Worm (Caenorhabditis elegans) whole organism, L2 larva: Measurements from ENCODE around the gene F15B9.8.

ENCODE experiments used
- R02D3.7 ChIP-seq: fragments of 150-350 bp; optimal IDR thresholded peaks from 2 replicates; lab custom pipeline; 2014; ENCODE audit warnings: missing biosample characterization, missing genetic modification characterization
- ZK546.5 ChIP-seq: sonication (generic microtip); optimal IDR thresholded peaks from 2 replicates; lab custom pipeline; 2017; ENCODE audit warnings: missing biosample characterization, missing genetic modification characterization
- alr-1 ChIP-seq: fragments of 150-350 bp; optimal IDR thresholded peaks from 2 replicates; lab custom pipeline; 2014; ENCODE audit warnings: missing biosample characterization, missing genetic modification characterization
- aly-2 ChIP-seq: fragments of 150-350 bp; optimal IDR thresholded peaks from 2 replicates; lab custom pipeline; 2014; ENCODE audit warnings: missing biosample characterization, missing genetic modification characterization
- ama-1 ChIP-seq: fragments of 150-350 bp; optimal IDR thresholded peaks from 2 replicates; lab custom pipeline; 2018; ENCODE audit warnings: inconsistent platforms
- blmp-1 ChIP-seq: sonication (generic microtip); optimal IDR thresholded peaks from 2 replicates; lab custom pipeline; 2017; ENCODE audit warnings: missing genetic modification characterization, mild to moderate bottlenecking, missing compliant biosample characterization, antibody characterized with exemption, moderate library complexity; ENCODE audit not compliant: insufficient read depth
- ceh-16 ChIP-seq: fragments of 150-350 bp; optimal IDR thresholded peaks from 2 replicates; lab custom pipeline; 2014; ENCODE audit warnings: missing biosample characterization, missing genetic modification characterization
- ceh-82 ChIP-seq: fragments of 150-350 bp; optimal IDR thresholded peaks from 2 replicates; lab custom pipeline; 2014; ENCODE audit warnings: missing biosample characterization, missing genetic modification characterization
- crh-2 ChIP-seq: sonication (generic microtip); optimal IDR thresholded peaks from 2 replicates; lab custom pipeline; 2017; ENCODE audit warnings: missing biosample characterization, missing genetic modification characterization
- dmd-4 ChIP-seq: sonication (generic microtip); optimal IDR thresholded peaks from 2 replicates; lab custom pipeline; 2017; ENCODE audit warnings: missing biosample characterization, missing genetic modification characterization
- egl-27 ChIP-seq: sonication (generic microtip); optimal IDR thresholded peaks from 3 replicates; lab custom pipeline; 2017; ENCODE audit warnings: missing biosample characterization, missing genetic modification reagents, missing genetic modification characterization
- elt-1 ChIP-seq: fragments of 150-350 bp; optimal IDR thresholded peaks from 2 replicates; lab custom pipeline; 2014; ENCODE audit warnings: missing biosample characterization, missing genetic modification characterization
- elt-3 ChIP-seq: sonication (generic microtip); optimal IDR thresholded peaks from 2 replicates; lab custom pipeline; 2017; ENCODE audit warnings: missing biosample characterization, missing genetic modification characterization
- fos-1 ChIP-seq: fragments of 150-350 bp; optimal IDR thresholded peaks from 2 replicates; lab custom pipeline; 2014; ENCODE audit warnings: missing biosample characterization, missing genetic modification characterization
- gmeb-1 ChIP-seq: fragments of 150-350 bp; optimal IDR thresholded peaks from 2 replicates; lab custom pipeline; 2014; ENCODE audit warnings: missing biosample characterization, missing genetic modification characterization
- lin-11 ChIP-seq: fragments of 150-350 bp; sonication (generic microtip); optimal IDR thresholded peaks from 2 replicates; lab custom pipeline; 2014; ENCODE audit warnings: missing biosample characterization, missing genetic modification characterization, inconsistent platforms, mixed read lengths
- lin-13 ChIP-seq: fragments of 150-350 bp; optimal IDR thresholded peaks from 2 replicates; lab custom pipeline; 2014; ENCODE audit warnings: missing biosample characterization, missing genetic modification reagents, missing genetic modification characterization
- lin-39 ChIP-seq: fragments of 150-350 bp; optimal IDR thresholded peaks from 2 replicates; lab custom pipeline; 2014; ENCODE audit warnings: missing biosample characterization, missing genetic modification reagents, missing genetic modification characterization
- lsy-2 ChIP-seq, 2 experiments: fragments of 150-350 bp in 1 of 2; sonication (generic microtip) in 1 of 2; optimal IDR thresholded peaks; 2 replicates each; lab custom pipeline; 2014 to 2017; ENCODE audit warnings: missing biosample characterization in 2 of 2, missing genetic modification characterization in 2 of 2
- mab-5 ChIP-seq: fragments of 150-350 bp; optimal IDR thresholded peaks from 2 replicates; lab custom pipeline; 2014; ENCODE audit warnings: missing biosample characterization, missing genetic modification characterization
- mbf-1 ChIP-seq: sonication (generic microtip); optimal IDR thresholded peaks from 2 replicates; lab custom pipeline; 2017; ENCODE audit warnings: missing biosample characterization, missing genetic modification characterization
- nhr-12 ChIP-seq: fragments of 150-350 bp; optimal IDR thresholded peaks from 2 replicates; lab custom pipeline; 2014; ENCODE audit warnings: missing biosample characterization, missing genetic modification characterization
- nhr-129 ChIP-seq: fragments of 150-350 bp; optimal IDR thresholded peaks from 2 replicates; lab custom pipeline; 2014; ENCODE audit warnings: missing biosample characterization, missing genetic modification characterization
- nhr-21 ChIP-seq: fragments of 150-350 bp; optimal IDR thresholded peaks from 2 replicates; lab custom pipeline; 2014; ENCODE audit warnings: missing biosample characterization, missing genetic modification characterization
- nhr-23 ChIP-seq: fragments of 150-350 bp; optimal IDR thresholded peaks from 2 replicates; lab custom pipeline; 2014; ENCODE audit warnings: missing biosample characterization, missing genetic modification reagents, missing genetic modification characterization
- nhr-237 ChIP-seq: fragments of 150-350 bp; optimal IDR thresholded peaks from 2 replicates; lab custom pipeline; 2014; ENCODE audit warnings: missing biosample characterization, missing genetic modification characterization
- nhr-25 ChIP-seq: fragments of 150-350 bp; sonication (generic microtip); optimal IDR thresholded peaks from 3 replicates; lab custom pipeline; 2014; ENCODE audit warnings: missing biosample characterization, missing genetic modification characterization
- nhr-6 ChIP-seq: fragments of 150-350 bp; optimal IDR thresholded peaks from 2 replicates; lab custom pipeline; 2014; ENCODE audit warnings: missing biosample characterization, missing genetic modification characterization
- nhr-77 ChIP-seq: fragments of 150-350 bp; optimal IDR thresholded peaks from 2 replicates; lab custom pipeline; 2014; ENCODE audit warnings: missing biosample characterization, missing genetic modification characterization
- peb-1 ChIP-seq: fragments of 150-350 bp; optimal IDR thresholded peaks from 2 replicates; lab custom pipeline; 2014; ENCODE audit warnings: missing biosample characterization, missing genetic modification characterization
- sem-4 ChIP-seq: fragments of 150-350 bp; optimal IDR thresholded peaks from 2 replicates; lab custom pipeline; 2014; ENCODE audit warnings: missing biosample characterization, missing genetic modification reagents, missing genetic modification characterization
- sma-3 ChIP-seq: sonication (generic microtip); optimal IDR thresholded peaks from 2 replicates; lab custom pipeline; 2016; ENCODE audit warnings: missing genetic modification reagents, missing genetic modification characterization, missing compliant biosample characterization
- snpc-4 ChIP-seq: fragments of 150-350 bp; optimal IDR thresholded peaks from 2 replicates; lab custom pipeline; 2014; ENCODE audit warnings: missing biosample characterization, missing genetic modification characterization
- unc-55 ChIP-seq: fragments of 150-350 bp; sonication (generic microtip); optimal IDR thresholded peaks from 3 replicates; lab custom pipeline; 2014; ENCODE audit warnings: missing biosample characterization, missing genetic modification reagents, missing genetic modification characterization
- unc-62 ChIP-seq: fragments of 150-350 bp; optimal IDR thresholded peaks from 2 replicates; lab custom pipeline; 2014; ENCODE audit warnings: missing biosample characterization, missing genetic modification reagents, missing genetic modification characterization
- zag-1 ChIP-seq: fragments of 150-350 bp; optimal IDR thresholded peaks from 2 replicates; lab custom pipeline; 2014; ENCODE audit warnings: missing biosample characterization, missing genetic modification characterization
- ztf-1 ChIP-seq: fragments of 200-800 bp; sonication (Bioruptor generic); conservative IDR thresholded peaks from 2 replicates; pipeline ENCODE4 v1.3.6; 2022; ENCODE audit warnings: missing genetic modification characterization, missing compliant biosample characterization
- ztf-11 ChIP-seq: sonication (generic microtip); optimal IDR thresholded peaks from 2 replicates; lab custom pipeline; 2017; ENCODE audit warnings: missing biosample characterization, missing genetic modification characterization
- ztf-4 ChIP-seq: fragments of 150-350 bp; optimal IDR thresholded peaks from 2 replicates; lab custom pipeline; 2014; ENCODE audit warnings: missing biosample characterization, missing genetic modification characterization

Gene F15B9.8

ce11 chrV:13022265-13022664 lies 33.9 kb downstream of the F15B9.8 start:
- TF ChIP-seq aly-2: no peak
- TF ChIP-seq peb-1 (tag; lab: Kevin White, UChicago): no peak
- no peak for TF ChIP-seq nhr-6 (tag; lab: Kevin White, UChicago)
- TF ChIP-seq blmp-1 (tag; lab: Kevin White, UChicago): no peak
- no peak for TF ChIP-seq nhr-12
- no peak for TF ChIP-seq ceh-82 (tag; lab: Kevin White, UChicago)
- TF ChIP-seq nhr-23 (tag; lab: Kevin White, UChicago): no peak
- TF ChIP-seq ztf-4 (tag; lab: Kevin White, UChicago): no peak
- no peak for TF ChIP-seq lin-13 (GFP tag; lab: Kevin White, UChicago)
- TF ChIP-seq ZK546.5: no peak

ce11 chrV:13024499-13024898 lies 36.1 kb downstream of the F15B9.8 start:
- TF ChIP-seq nhr-237 (tag; lab: Kevin White, UChicago): no peak
- no peak for TF ChIP-seq sma-3
- TF ChIP-seq lsy-2 (tag; optimal IDR thresholded peaks at IDR 0.05; lab: Kevin White, UChicago): no peak
- TF ChIP-seq R02D3.7 (tag; lab: Kevin White, UChicago): no peak
- no peak for TF ChIP-seq gmeb-1
- TF ChIP-seq ama-1: no peak
- no peak for TF ChIP-seq elt-1
- no peak for TF ChIP-seq fos-1 (tag; lab: Kevin White, UChicago)
- no peak for TF ChIP-seq nhr-12
- no peak for TF ChIP-seq blmp-1 (tag; lab: Kevin White, UChicago)
- no peak for TF ChIP-seq mbf-1 (tag; lab: Kevin White, UChicago)
- no peak for TF ChIP-seq mab-5 (tag; lab: Kevin White, UChicago)
- no peak for TF ChIP-seq zag-1 (tag; lab: Kevin White, UChicago)
- TF ChIP-seq nhr-6 (tag; lab: Kevin White, UChicago): no peak

DNA sequence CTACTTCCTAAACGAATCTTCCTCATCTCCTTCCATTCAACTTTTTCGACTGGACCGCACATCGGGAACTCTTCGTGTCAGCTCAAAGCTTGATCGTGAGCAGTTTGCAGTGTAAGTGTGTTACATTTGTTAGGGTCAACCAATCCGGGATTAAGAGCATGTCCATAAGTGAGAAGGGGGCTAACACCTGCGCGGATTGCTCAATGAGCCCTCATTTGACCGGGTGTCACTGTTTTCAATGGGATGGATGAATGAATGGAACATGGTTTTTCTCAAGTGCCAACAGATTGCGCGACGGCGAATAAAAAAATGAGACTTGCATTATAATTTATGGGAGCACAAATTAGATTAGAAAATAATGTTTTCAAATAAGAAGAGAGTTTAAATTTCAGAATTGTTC lies 36.9 kb downstream of the F15B9.8 start:
- no peak for TF ChIP-seq unc-55
- TF ChIP-seq ceh-82 (tag; lab: Kevin White, UChicago): no peak
- no peak for TF ChIP-seq ama-1
- TF ChIP-seq lin-11 (tag; lab: Kevin White, UChicago): no peak
- no peak for TF ChIP-seq ztf-1 (GFP tag; lab: Robert Waterston, UW)
- no peak for TF ChIP-seq aly-2
- TF ChIP-seq ztf-4 (tag; lab: Kevin White, UChicago): no peak
- TF ChIP-seq nhr-237 (tag; lab: Kevin White, UChicago): no peak
- no peak for TF ChIP-seq nhr-77 (tag; lab: Kevin White, UChicago)
- TF ChIP-seq blmp-1 (tag; lab: Kevin White, UChicago): no peak
- TF ChIP-seq ceh-16: no peak
- TF ChIP-seq nhr-12: no peak
- no peak for TF ChIP-seq unc-62 (GFP tag; lab: Kevin White, UChicago)
- TF ChIP-seq alr-1 (tag; lab: Kevin White, UChicago): no peak

ce11 chrV:13026631-13027299 lies 38.4 kb downstream of the F15B9.8 start:
- no peak for TF ChIP-seq nhr-77 (tag; lab: Kevin White, UChicago)
- TF ChIP-seq peb-1 (tag; lab: Kevin White, UChicago): no peak
- no peak for TF ChIP-seq lin-11 (tag; lab: Kevin White, UChicago)
- TF ChIP-seq snpc-4 (tag; lab: Kevin White, UChicago): no peak
- TF ChIP-seq ZK546.5: no peak
- TF ChIP-seq mbf-1 (tag; lab: Kevin White, UChicago): no peak
- TF ChIP-seq fos-1 (tag; lab: Kevin White, UChicago): no peak
- no peak for TF ChIP-seq lin-39 (tag; lab: Kevin White, UChicago)
- no peak for TF ChIP-seq unc-55
- TF ChIP-seq ceh-82 (tag; lab: Kevin White, UChicago): no peak
- TF ChIP-seq sem-4 (tag; lab: Kevin White, UChicago): no peak
- no peak for TF ChIP-seq ceh-16
- no peak for TF ChIP-seq egl-27 (tag; lab: Kevin White, UChicago)
- no peak for TF ChIP-seq ztf-11 (tag; lab: Kevin White, UChicago)
- TF ChIP-seq nhr-6 (tag; lab: Kevin White, UChicago): no peak
- no peak for TF ChIP-seq nhr-129 (tag; lab: Kevin White, UChicago)

DNA sequence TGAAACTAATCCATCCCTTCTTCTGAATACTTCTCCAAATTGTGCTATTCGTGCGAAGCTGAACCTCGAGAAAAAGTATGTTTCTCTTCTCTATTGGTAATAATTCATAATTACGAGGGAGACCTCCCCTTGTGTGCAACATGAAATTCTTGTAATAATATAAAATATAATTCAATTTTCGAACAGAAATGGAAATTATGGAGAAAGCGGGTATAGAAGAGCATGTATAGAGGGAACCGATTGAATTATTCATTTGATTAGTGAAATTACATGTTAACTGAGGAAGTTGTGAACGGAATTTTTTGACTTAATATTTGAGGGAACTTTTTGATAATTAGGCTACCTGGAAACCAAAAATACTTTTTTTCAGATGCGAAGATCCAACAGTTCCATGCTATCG lies 40.5 kb downstream of the F15B9.8 start:
- TF ChIP-seq ztf-4 (tag; lab: Kevin White, UChicago) (no peak), crh-2 (tag; lab: Kevin White, UChicago) (no peak), nhr-21 (tag; lab: Kevin White, UChicago) (no peak), mbf-1 (tag; lab: Kevin White, UChicago) (no peak), elt-3 (tag; lab: Kevin White, UChicago) (no peak), nhr-25 (tag; lab: Kevin White, UChicago) (no peak), ZK546.5 (no peak), peb-1 (tag; lab: Kevin White, UChicago) (no peak), dmd-4 (no peak), fos-1 (tag; lab: Kevin White, UChicago) (no peak), alr-1 (tag; lab: Kevin White, UChicago) (no peak), ceh-16 (no peak), nhr-129 (tag; lab: Kevin White, UChicago) (no peak), egl-27 (tag; lab: Kevin White, UChicago) (no peak), R02D3.7 (tag; lab: Kevin White, UChicago) (no peak)
